Fruit fly (Drosophila melanogaster): Measurements from ENCODE around the gene CG17470.

DNA sequence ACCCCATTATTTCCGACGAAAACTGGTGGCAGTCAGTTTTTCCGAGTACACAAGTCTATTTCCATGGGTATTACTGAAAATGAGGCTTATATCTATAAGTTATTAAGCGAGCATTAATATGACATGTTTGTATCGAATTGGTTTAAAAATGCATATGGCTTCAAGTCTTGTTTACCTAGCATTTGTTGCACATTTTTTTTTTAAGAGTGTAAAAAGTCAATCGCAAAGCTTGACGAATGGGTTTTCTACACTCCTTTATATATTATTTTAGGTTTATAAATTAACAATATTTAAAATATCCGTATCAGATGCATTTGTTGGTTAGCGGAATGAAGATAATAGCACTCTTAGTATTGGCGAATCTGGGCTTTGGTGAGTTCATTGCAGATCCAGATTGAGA is 3.2 kb downstream of the CG17470 start, which contains the start of gene CG31680:
- TF ChIP-seq CTCF (optimal IDR thresholded peaks at IDR 0.05) (no peak), CG8478 (optimal IDR thresholded peaks at IDR 0.05) (no peak)

Data from S2 (cell line).